Worm (Caenorhabditis elegans) whole organism, L3 larva: Measurements from ENCODE around the gene sox-4.
A peak's percentile ranks its signal among the peaks of the same experiment; 100 is the strongest.

Source experiments
- R02D3.7 ChIP-seq: fragments of 150-350 bp; optimal IDR thresholded peaks from 2 replicates; lab custom pipeline; 2014; ENCODE audit warnings: missing biosample characterization, missing genetic modification characterization
- ZK546.5 ChIP-seq: sonication (generic microtip); optimal IDR thresholded peaks from 2 replicates; lab custom pipeline; 2017; ENCODE audit warnings: missing biosample characterization, missing genetic modification characterization
- ama-1 ChIP-seq: fragments of 150-350 bp; optimal IDR thresholded peaks from 2 replicates; lab custom pipeline; 2018
- ceh-16 ChIP-seq: sonication (generic microtip); optimal IDR thresholded peaks from 2 replicates; lab custom pipeline; 2017; ENCODE audit warnings: missing biosample characterization, missing genetic modification characterization
- ceh-28 ChIP-seq: fragments of 150-350 bp; optimal IDR thresholded peaks from 2 replicates; lab custom pipeline; 2014; ENCODE audit warnings: missing biosample characterization, missing genetic modification reagents, missing genetic modification characterization
- ceh-82 ChIP-seq: fragments of 150-350 bp; optimal IDR thresholded peaks from 2 replicates; lab custom pipeline; 2014; ENCODE audit warnings: missing biosample characterization, missing genetic modification characterization
- daf-12 ChIP-seq: fragments of 150-350 bp; optimal IDR thresholded peaks from 2 replicates; lab custom pipeline; 2014; ENCODE audit warnings: missing biosample characterization, missing genetic modification reagents, missing genetic modification characterization
- egl-27 ChIP-seq: sonication (generic microtip); optimal IDR thresholded peaks from 4 replicates; lab custom pipeline; 2017; ENCODE audit warnings: missing biosample characterization, missing genetic modification reagents, missing genetic modification characterization
- egl-5 ChIP-seq: fragments of 150-350 bp; optimal IDR thresholded peaks from 2 replicates; lab custom pipeline; 2017; ENCODE audit warnings: missing biosample characterization, missing genetic modification reagents, missing genetic modification characterization, inconsistent platforms
- elt-2 ChIP-seq: sonication (generic microtip); optimal IDR thresholded peaks from 2 replicates; lab custom pipeline; 2016; ENCODE audit warnings: missing genetic modification reagents, mild to moderate bottlenecking, missing genetic modification characterization, missing compliant biosample characterization
- elt-3 ChIP-seq, 3 experiments: fragments of 150-350 bp in 1 of 3; sonication (generic microtip) in 2 of 3; optimal IDR thresholded peaks; 2 replicates in 2 of 3; 4 replicates in 1 of 3; lab custom pipeline; 2014 to 2017; ENCODE audit warnings: missing biosample characterization in 3 of 3, missing genetic modification characterization in 3 of 3
- eor-1 ChIP-seq, 2 experiments: fragments of 150-350 bp; optimal IDR thresholded peaks; 2 replicates each; lab custom pipeline; 2014 to 2018; ENCODE audit warnings: missing biosample characterization in 2 of 2, missing genetic modification characterization in 2 of 2
- fos-1 ChIP-seq: fragments of 150-350 bp; optimal IDR thresholded peaks from 2 replicates; lab custom pipeline; 2014; ENCODE audit warnings: missing biosample characterization, missing genetic modification characterization
- hmg-11 ChIP-seq: sonication (generic microtip); optimal IDR thresholded peaks from 2 replicates; lab custom pipeline; 2016; ENCODE audit warnings: missing genetic modification characterization, missing compliant biosample characterization
- lin-39 ChIP-seq: fragments of 150-350 bp; optimal IDR thresholded peaks from 2 replicates; lab custom pipeline; 2018; ENCODE audit warnings: missing biosample characterization, missing genetic modification reagents, missing genetic modification characterization
- lsy-12 ChIP-seq: sonication (generic microtip); optimal IDR thresholded peaks from 2 replicates; lab custom pipeline; 2016; ENCODE audit warnings: mild to moderate bottlenecking, missing genetic modification characterization, missing compliant biosample characterization
- nfya-1 ChIP-seq: sonication (generic microtip); optimal IDR thresholded peaks from 2 replicates; lab custom pipeline; 2017; ENCODE audit warnings: missing genetic modification characterization, mild to moderate bottlenecking, missing compliant biosample characterization, antibody characterized with exemption, moderate library complexity; ENCODE audit not compliant: insufficient read depth
- nhr-11 ChIP-seq: fragments of 150-350 bp; optimal IDR thresholded peaks from 2 replicates; lab custom pipeline; 2014; ENCODE audit warnings: missing biosample characterization, missing genetic modification characterization
- nhr-12 ChIP-seq: fragments of 150-350 bp; optimal IDR thresholded peaks from 2 replicates; lab custom pipeline; 2014; ENCODE audit warnings: missing biosample characterization, missing genetic modification characterization
- nhr-23 ChIP-seq: fragments of 150-350 bp; optimal IDR thresholded peaks from 2 replicates; lab custom pipeline; 2014; ENCODE audit warnings: missing biosample characterization, missing genetic modification reagents, missing genetic modification characterization
- nhr-237 ChIP-seq: fragments of 150-350 bp; optimal IDR thresholded peaks from 2 replicates; lab custom pipeline; 2014; ENCODE audit warnings: missing biosample characterization, missing genetic modification characterization
- nhr-25 ChIP-seq: sonication (generic microtip); optimal IDR thresholded peaks from 2 replicates; lab custom pipeline; 2017; ENCODE audit warnings: missing biosample characterization, missing genetic modification characterization
- nhr-28 ChIP-seq: fragments of 150-350 bp; optimal IDR thresholded peaks from 2 replicates; lab custom pipeline; 2014; ENCODE audit warnings: missing biosample characterization, missing genetic modification characterization
- nhr-76 ChIP-seq: fragments of 150-350 bp; sonication (generic microtip); optimal IDR thresholded peaks from 5 replicates; lab custom pipeline; 2014; ENCODE audit warnings: missing biosample characterization, missing genetic modification characterization
- nhr-77 ChIP-seq: fragments of 150-350 bp; optimal IDR thresholded peaks from 2 replicates; lab custom pipeline; 2014; ENCODE audit warnings: missing biosample characterization, missing genetic modification characterization
- pha-4 ChIP-seq: fragments of 150-350 bp; optimal IDR thresholded peaks from 2 replicates; lab custom pipeline; 2014; ENCODE audit warnings: missing biosample characterization, missing genetic modification reagents, missing genetic modification characterization
- pqm-1 ChIP-seq: fragments of 150-350 bp; optimal IDR thresholded peaks from 2 replicates; lab custom pipeline; 2017; ENCODE audit warnings: missing biosample characterization, missing genetic modification characterization, inconsistent platforms
- sea-2 ChIP-seq: fragments of 150-350 bp; sonication (generic microtip); optimal IDR thresholded peaks from 4 replicates; lab custom pipeline; 2014; ENCODE audit warnings: missing biosample characterization, missing genetic modification reagents, missing genetic modification characterization
- skn-1 ChIP-seq: fragments of 150-350 bp; optimal IDR thresholded peaks from 2 replicates; lab custom pipeline; 2014; ENCODE audit warnings: missing biosample characterization, missing genetic modification characterization
- snpc-4 ChIP-seq: fragments of 150-350 bp; optimal IDR thresholded peaks from 2 replicates; lab custom pipeline; 2014; ENCODE audit warnings: missing biosample characterization, missing genetic modification characterization
- tbx-2 ChIP-seq: sonication (generic microtip); optimal IDR thresholded peaks from 2 replicates; lab custom pipeline; 2016; ENCODE audit warnings: mild to moderate bottlenecking, missing genetic modification characterization, missing compliant biosample characterization
- unc-62 ChIP-seq: fragments of 150-350 bp; sonication (generic microtip); optimal IDR thresholded peaks from 4 replicates; lab custom pipeline; 2014; ENCODE audit warnings: missing biosample characterization, missing genetic modification reagents, missing genetic modification characterization
- zag-1 ChIP-seq: fragments of 150-350 bp; optimal IDR thresholded peaks from 2 replicates; lab custom pipeline; 2014; ENCODE audit warnings: missing biosample characterization, missing genetic modification characterization
- ztf-4 ChIP-seq: fragments of 150-350 bp; optimal IDR thresholded peaks from 2 replicates; lab custom pipeline; 2014; ENCODE audit warnings: missing biosample characterization, missing genetic modification characterization

The sox-4 gene

ce11 chrX:3488993-3489392 lies 19.8 kb downstream of the sox-4 start, which contains the start of gene C12D12.3:
Gene C12D12.3 (plus strand): TSS chrX:3489293.
- no peak for TF ChIP-seq egl-27 (tag; lab: Kevin White, UChicago)
- no peak for TF ChIP-seq lsy-12
- no peak for TF ChIP-seq ceh-82
- TF ChIP-seq fos-1 (tag; lab: Kevin White, UChicago) = no peak
- no peak for TF ChIP-seq ama-1 (lab: Kevin White, UChicago)
- TF ChIP-seq daf-12 (tag; lab: Kevin White, UChicago) = no peak
- TF ChIP-seq, all 47 proteins: peak for 0

ce11 chrX:3488074-3488688 lies 20.6 kb downstream of the sox-4 start:
- TF ChIP-seq lin-39 = peak; percentile 12
- TF ChIP-seq R02D3.7 (tag; lab: Kevin White, UChicago) = no peak
- peak; percentile 24 for TF ChIP-seq egl-5 (tag; lab: Kevin White, UChicago)
- TF ChIP-seq sea-2 (GFP tag; lab: Kevin White, UChicago) = no peak
- TF ChIP-seq ztf-4 = no peak

- TF ChIP-seq nhr-28 (tag; lab: Kevin White, UChicago) (no peak), ceh-16 (tag; lab: Kevin White, UChicago) (no peak), ZK546.5 (tag; lab: Kevin White, UChicago) (no peak), egl-27 (tag; lab: Kevin White, UChicago) (no peak), nhr-76 (tag; lab: Kevin White, UChicago) (no peak), nhr-23 (tag; lab: Kevin White, UChicago) (no peak), elt-3 (tag; optimal IDR thresholded peaks at IDR 0.05; lab: Kevin White, UChicago) (no peak), eor-1 (tag; optimal IDR thresholded peaks at IDR 0.05; lab: Kevin White, UChicago) (no peak), nhr-11 (no peak), tbx-2 (no peak), ceh-82 (no peak), R02D3.7 (tag; lab: Kevin White, UChicago) (no peak), unc-62 (GFP tag; lab: Kevin White, UChicago) (no peak), pqm-1 (tag; lab: Kevin White, UChicago) (no peak), zag-1 (no peak), nfya-1 (tag; lab: Kevin White, UChicago) (no peak), lsy-12 (no peak), nhr-237 (no peak), skn-1 (no peak), nhr-25 (no peak)
These were observed 28.9 kb downstream of the sox-4 start, which contains the start of gene wrt-6 for ce11 chrX:3479950-3480349. Gene wrt-6 (plus strand): TSS chrX:3480250.

- TF ChIP-seq ceh-28 (tag; lab: Kevin White, UChicago) = no peak
- no peak for TF ChIP-seq nhr-11
- no peak for TF ChIP-seq ceh-16 (tag; lab: Kevin White, UChicago)
- no peak for TF ChIP-seq pqm-1 (tag; lab: Kevin White, UChicago)
- TF ChIP-seq elt-3 (tag; optimal IDR thresholded peaks at IDR 0.05; lab: Kevin White, UChicago) = no peak
- no peak for TF ChIP-seq tbx-2
These were observed 35.0 kb downstream of the sox-4 start for ce11 chrX:3473793-3474192.

ce11 chrX:3472226-3472625 lies 36.6 kb downstream of the sox-4 start:
- TF ChIP-seq nfya-1 (tag; lab: Kevin White, UChicago) (peak; percentile 23), lin-39 (peak; percentile 21), egl-27 (tag; lab: Kevin White, UChicago) (peak; percentile 15), ztf-4 (no peak), nhr-25 (peak; percentile 70), hmg-11 (tag; lab: Kevin White, UChicago) (peak; percentile 44), pha-4 (tag; lab: Kevin White, UChicago) (peak; percentile 87), elt-2 (peak; percentile 49), nhr-12 (tag; lab: Kevin White, UChicago) (no peak), snpc-4 (tag; lab: Kevin White, UChicago) (peak; percentile 1), nhr-77 (tag; lab: Kevin White, UChicago) (no peak)
- TF ChIP-seq, all 47 proteins: peak for 8
